Fruit fly (Drosophila melanogaster) whole organism, adult: ENCODE results near the gene CG42305.

Experiments
- CG11617 ChIP-seq: fragments of 200-800 bp; sonication (Bioruptor generic); optimal IDR thresholded peaks from 2 replicates; lab custom pipeline; 2017; ENCODE audit warnings: mild to moderate bottlenecking, missing biosample characterization, missing genetic modification reagents, missing genetic modification characterization
- CG12768 ChIP-seq: fragments of 200-800 bp; sonication (Bioruptor generic); optimal IDR thresholded peaks from 2 replicates; lab custom pipeline; 2017; ENCODE audit warnings: missing biosample characterization, missing genetic modification characterization, mild to moderate bottlenecking, moderate library complexity, missing genetic modification reagents
- CG33017 ChIP-seq: fragments of 200-800 bp; sonication (Bioruptor generic); optimal IDR thresholded peaks from 2 replicates; lab custom pipeline; 2018; ENCODE audit warnings: missing biosample characterization, mild to moderate bottlenecking, missing genetic modification characterization, moderate library complexity
- CG7045 ChIP-seq: fragments of 200-800 bp; sonication (Bioruptor generic); optimal IDR thresholded peaks from 2 replicates; lab custom pipeline; 2017; ENCODE audit warnings: missing biosample characterization, mild to moderate bottlenecking, missing genetic modification characterization
- Clk ChIP-seq: fragments of 200-800 bp; sonication (Bioruptor generic); optimal IDR thresholded peaks from 2 replicates; lab custom pipeline; 2017; ENCODE audit warnings: missing biosample characterization, missing genetic modification characterization
- cic ChIP-seq: fragments of 200-800 bp; sonication (Bioruptor generic); optimal IDR thresholded peaks from 2 replicates; lab custom pipeline; 2017; ENCODE audit warnings: missing biosample characterization, mild to moderate bottlenecking, missing genetic modification characterization, moderate library complexity
- cnc ChIP-seq, 2 experiments: fragments of >200 bp; optimal IDR thresholded peaks; 2 replicates each; lab custom pipeline; 2017
- kay ChIP-seq: fragments of 200-800 bp; sonication (Bioruptor generic); peaks from one replicate; lab custom pipeline; 2016; ENCODE audit warnings: missing biosample characterization, missing genetic modification characterization, borderline replicate concordance
- ovo ChIP-seq: fragments of 200-800 bp; sonication (Bioruptor generic); optimal IDR thresholded peaks from 2 replicates; lab custom pipeline; 2016; ENCODE audit warnings: missing biosample characterization, missing genetic modification characterization
- pad ChIP-seq: fragments of 200-800 bp; sonication (Bioruptor generic); optimal IDR thresholded peaks from 3 replicates; lab custom pipeline; 2017; ENCODE audit warnings: missing biosample characterization, missing genetic modification characterization, mild to moderate bottlenecking, moderate library complexity, missing genetic modification reagents
- tj ChIP-seq: fragments of 200-800 bp; sonication (Bioruptor generic); optimal IDR thresholded peaks from 3 replicates; lab custom pipeline; 2017; ENCODE audit warnings: missing biosample characterization, mild to moderate bottlenecking, missing genetic modification characterization, moderate library complexity

- no peak for TF ChIP-seq kay
- TF ChIP-seq ovo (GFP tag; lab: Kevin White, UChicago): no peak
- TF ChIP-seq CG11617 (GFP tag; lab: Kevin White, UChicago): no peak
- TF ChIP-seq Clk (GFP tag; lab: Kevin White, UChicago): no peak
- TF ChIP-seq cnc (optimal IDR thresholded peaks at IDR 0.05; lab: Kevin White, UChicago): no peak
- no peak for TF ChIP-seq pad (GFP tag; lab: Kevin White, UChicago)
- TF ChIP-seq CG12768 (GFP tag; lab: Kevin White, UChicago): no peak
- no peak for TF ChIP-seq CG7045 (GFP tag; lab: Kevin White, UChicago)
- no peak for TF ChIP-seq CG33017 (tag; lab: Kevin White, UChicago)
- no peak for TF ChIP-seq tj (GFP tag; lab: Kevin White, UChicago)
- no peak for TF ChIP-seq cic (GFP tag; lab: Kevin White, UChicago)
Measured at dm6 chr2L:18841210-18841609, 28.8 kb downstream of the CG42305 start, which contains the start of gene CG31752.
